Fruit fly (Drosophila melanogaster) whole organism, embryonic: ENCODE measurements around the gene Rsph1.

Source experiments
- ATbp ChIP-seq: fragments of 200-800 bp; sonication (Bioruptor generic); optimal IDR thresholded peaks from 2 replicates; lab custom pipeline; 2017; ENCODE audit warnings: missing biosample characterization, mild to moderate bottlenecking, missing genetic modification characterization, missing genetic modification reagents
- Bteb2 ChIP-seq: fragments of 200-800 bp; sonication (Bioruptor generic); optimal IDR thresholded peaks from 2 replicates; lab custom pipeline; 2016; ENCODE audit warnings: missing biosample characterization, missing genetic modification characterization
- CG10462 ChIP-seq: fragments of 200-800 bp; sonication (Bioruptor generic); optimal IDR thresholded peaks from 2 replicates; lab custom pipeline; 2016; ENCODE audit warnings: missing biosample characterization, missing genetic modification characterization
- CG10979 ChIP-seq: fragments of 200-800 bp; sonication (Bioruptor generic); optimal IDR thresholded peaks from 2 replicates; lab custom pipeline; 2018; ENCODE audit warnings: missing biosample characterization, mild to moderate bottlenecking, missing genetic modification characterization, moderate library complexity
- CG11696 ChIP-seq: fragments of 200-800 bp; sonication (Bioruptor generic); IDR thresholded peaks from 2 replicates; pipeline ENCODE4 v1.3.6; 2022; ENCODE audit warnings: missing biosample characterization, missing genetic modification characterization
- CG11723 ChIP-seq: fragments of 200-800 bp; sonication (Bioruptor generic); optimal IDR thresholded peaks from 2 replicates; lab custom pipeline; 2017; ENCODE audit warnings: missing biosample characterization, mild to moderate bottlenecking, missing genetic modification characterization
- CG12071 ChIP-seq: fragments of 200-800 bp; sonication (Bioruptor generic); optimal IDR thresholded peaks from 3 replicates; lab custom pipeline; 2018; ENCODE audit warnings: missing biosample characterization, mild to moderate bottlenecking, missing genetic modification characterization
- CG12219 ChIP-seq: fragments of 200-800 bp; sonication (Bioruptor generic); optimal IDR thresholded peaks from 3 replicates; lab custom pipeline; 2018; ENCODE audit warnings: missing biosample characterization, mild to moderate bottlenecking, missing genetic modification characterization
- CG12299 ChIP-seq: fragments of 200-800 bp; sonication (Bioruptor generic); optimal IDR thresholded peaks from 2 replicates; lab custom pipeline; 2018; ENCODE audit warnings: missing biosample characterization, mild to moderate bottlenecking, missing genetic modification characterization
- CG13894 ChIP-seq: fragments of 200-800 bp; sonication (Bioruptor generic); optimal IDR thresholded peaks from 3 replicates; lab custom pipeline; 2018; ENCODE audit warnings: missing biosample characterization, mild to moderate bottlenecking, missing genetic modification characterization, moderate library complexity
- CG15269 ChIP-seq: fragments of 200-800 bp; sonication (Bioruptor generic); optimal IDR thresholded peaks from 2 replicates; lab custom pipeline; 2018; ENCODE audit warnings: missing biosample characterization, mild to moderate bottlenecking, missing genetic modification characterization, moderate library complexity
- CG15514 ChIP-seq: fragments of 200-800 bp; sonication (Bioruptor generic); optimal IDR thresholded peaks from 3 replicates; lab custom pipeline; 2017; ENCODE audit warnings: missing biosample characterization, missing genetic modification characterization, mild to moderate bottlenecking, moderate library complexity, missing genetic modification reagents
- CG17328 ChIP-seq: fragments of 200-800 bp; sonication (Bioruptor generic); IDR thresholded peaks from 2 replicates; pipeline ENCODE4 v1.3.6; 2022; ENCODE audit warnings: missing biosample characterization, missing genetic modification characterization
- CG18011 ChIP-seq: fragments of 200-800 bp; sonication (Bioruptor generic); optimal IDR thresholded peaks from 2 replicates; lab custom pipeline; 2017; ENCODE audit warnings: missing biosample characterization, missing genetic modification characterization, mild to moderate bottlenecking, moderate library complexity, missing genotype
- CG18476 ChIP-seq: fragments of 200-800 bp; sonication (Bioruptor generic); optimal IDR thresholded peaks from 2 replicates; lab custom pipeline; 2016; ENCODE audit warnings: missing biosample characterization, mild to moderate bottlenecking, missing genetic modification characterization
- CG2199 ChIP-seq: fragments of 200-800 bp; sonication (Bioruptor generic); IDR thresholded peaks from 3 replicates; pipeline ENCODE4 v1.3.6; 2022; ENCODE audit warnings: missing biosample characterization, missing genetic modification characterization
- CG30403 ChIP-seq: fragments of 200-800 bp; sonication (Bioruptor generic); optimal IDR thresholded peaks from 3 replicates; lab custom pipeline; 2016; ENCODE audit warnings: missing biosample characterization, missing genetic modification characterization
- CG3163 ChIP-seq: fragments of 200-800 bp; sonication (Bioruptor generic); optimal IDR thresholded peaks from 3 replicates; lab custom pipeline; 2016; ENCODE audit warnings: missing biosample characterization, missing genetic modification characterization
- CG3726 ChIP-seq: fragments of 200-800 bp; sonication (Bioruptor generic); IDR thresholded peaks from 3 replicates; pipeline ENCODE4, ENCODE4 v1.3.6; 2022; ENCODE audit warnings: missing biosample characterization, missing genetic modification characterization
- CG3838 ChIP-seq: fragments of 200-800 bp; sonication (Bioruptor generic); optimal IDR thresholded peaks from 3 replicates; lab custom pipeline; 2016; ENCODE audit warnings: missing biosample characterization, missing genetic modification characterization
- CG4730 ChIP-seq: fragments of 200-800 bp; sonication (Bioruptor generic); IDR thresholded peaks from 2 replicates; pipeline ENCODE4 v1.3.6; 2022; ENCODE audit warnings: missing biosample characterization, missing genetic modification characterization
- CG6254 ChIP-seq: fragments of 200-800 bp; sonication (Bioruptor generic); optimal IDR thresholded peaks from 3 replicates; lab custom pipeline; 2017; ENCODE audit warnings: mild to moderate bottlenecking, missing biosample characterization, missing genetic modification reagents, missing genetic modification characterization
- CG6813 ChIP-seq: fragments of 200-800 bp; sonication (Bioruptor generic); optimal IDR thresholded peaks from 2 replicates; lab custom pipeline; 2017; ENCODE audit warnings: missing biosample characterization, missing genetic modification characterization, mild to moderate bottlenecking, moderate library complexity, missing genetic modification reagents
- CG6854 ChIP-seq: fragments of 200-800 bp; sonication (Bioruptor generic); optimal IDR thresholded peaks from 3 replicates; lab custom pipeline; 2017; ENCODE audit warnings: missing biosample characterization, mild to moderate bottlenecking, missing genetic modification characterization
- CG8089 ChIP-seq: fragments of 200-800 bp; sonication (Bioruptor generic); optimal IDR thresholded peaks from 3 replicates; lab custom pipeline; 2016; ENCODE audit warnings: missing biosample characterization, missing genetic modification characterization
- CG8290 ChIP-seq, 3 experiments: fragments of 200-800 bp; sonication (Bioruptor generic); optimal IDR thresholded peaks; 2 replicates each; lab custom pipeline; 2016 to 2019; ENCODE audit warnings: missing biosample characterization in 3 of 3, missing genetic modification characterization in 3 of 3, mild to moderate bottlenecking in 2 of 3, moderate library complexity in 1 of 3
- Mad ChIP-seq: fragments of 200-800 bp; sonication (Bioruptor generic); optimal IDR thresholded peaks from 2 replicates; lab custom pipeline; 2016; ENCODE audit warnings: missing biosample characterization, missing genetic modification characterization
- Meics ChIP-seq: fragments of 200-800 bp; sonication (Bioruptor generic); optimal IDR thresholded peaks from 2 replicates; lab custom pipeline; 2017; ENCODE audit warnings: missing biosample characterization, mild to moderate bottlenecking, missing genetic modification characterization
- Sox102F ChIP-seq: fragments of 200-800 bp; sonication (Bioruptor generic); optimal IDR thresholded peaks from 2 replicates; lab custom pipeline; 2018; ENCODE audit warnings: missing biosample characterization, mild to moderate bottlenecking, missing genetic modification characterization, moderate library complexity
- ac ChIP-seq: fragments of 200-800 bp; sonication (Bioruptor generic); optimal IDR thresholded peaks from 3 replicates; lab custom pipeline; 2017; ENCODE audit warnings: missing biosample characterization, mild to moderate bottlenecking, missing genetic modification characterization
- bbx ChIP-seq: fragments of 200-800 bp; sonication (Bioruptor generic); IDR thresholded peaks from 2 replicates; pipeline ENCODE4 v1.3.6; 2022; ENCODE audit warnings: missing biosample characterization, missing genetic modification characterization; ENCODE audit not compliant: partially characterized antibody
- btn ChIP-seq: fragments of 200-800 bp; sonication (Bioruptor generic); optimal IDR thresholded peaks from 2 replicates; lab custom pipeline; 2016; ENCODE audit warnings: missing biosample characterization, missing genetic modification characterization
- cad ChIP-seq: fragments of >200 bp; optimal IDR thresholded peaks from 2 replicates; lab custom pipeline; 2017; ENCODE audit warnings: missing biosample characterization, missing genetic modification characterization
- crc ChIP-seq: fragments of 200-800 bp; sonication (Bioruptor generic); optimal IDR thresholded peaks from 2 replicates; lab custom pipeline; 2016; ENCODE audit warnings: missing biosample characterization, missing genetic modification characterization
- dm ChIP-seq: fragments of 200-800 bp; sonication (Bioruptor generic); optimal IDR thresholded peaks from 3 replicates; lab custom pipeline; 2016; ENCODE audit warnings: missing biosample characterization, missing genetic modification characterization
- hth ChIP-seq: fragments of >200 bp; optimal IDR thresholded peaks from 2 replicates; lab custom pipeline; 2017; ENCODE audit warnings: inconsistent platforms
- ind ChIP-seq: fragments of 200-800 bp; sonication (Bioruptor generic); optimal IDR thresholded peaks from 3 replicates; lab custom pipeline; 2016; ENCODE audit warnings: missing biosample characterization, missing genetic modification characterization
- kah ChIP-seq: fragments of 200-800 bp; sonication (Bioruptor generic); optimal IDR thresholded peaks from 2 replicates; lab custom pipeline; 2018; ENCODE audit warnings: missing biosample characterization, mild to moderate bottlenecking, missing genetic modification characterization
- ken ChIP-seq: fragments of 200-800 bp; sonication (Bioruptor generic); IDR thresholded peaks from 3 replicates; pipeline ENCODE4 v1.3.6; 2022; ENCODE audit warnings: missing biosample characterization, missing genetic modification characterization
- maf-S ChIP-seq: fragments of 200-800 bp; sonication (Bioruptor generic); optimal IDR thresholded peaks from 2 replicates; lab custom pipeline; 2016; ENCODE audit warnings: missing biosample characterization, missing genetic modification characterization
- nerfin-1 ChIP-seq: fragments of 200-800 bp; sonication (Bioruptor generic); optimal IDR thresholded peaks from 3 replicates; lab custom pipeline; 2019; ENCODE audit warnings: missing biosample characterization, mild to moderate bottlenecking, missing genetic modification characterization, moderate library complexity
- org-1 ChIP-seq: fragments of 200-800 bp; sonication (Bioruptor generic); optimal IDR thresholded peaks from 2 replicates; lab custom pipeline; 2017; ENCODE audit warnings: missing biosample characterization, missing genetic modification characterization
- p53 ChIP-seq: fragments of 200-800 bp; sonication (Bioruptor generic); optimal IDR thresholded peaks from 2 replicates; lab custom pipeline; 2016; ENCODE audit warnings: missing biosample characterization, missing genetic modification characterization
- psq ChIP-seq: fragments of 200-800 bp; sonication (Bioruptor generic); optimal IDR thresholded peaks from 2 replicates; lab custom pipeline; 2017; ENCODE audit warnings: missing biosample characterization, missing genetic modification characterization
- run ChIP-seq: fragments of 200-800 bp; sonication (Bioruptor generic); optimal IDR thresholded peaks from 3 replicates; lab custom pipeline; 2018; ENCODE audit warnings: missing biosample characterization, mild to moderate bottlenecking, missing genetic modification characterization
- salm ChIP-seq: fragments of 200-800 bp; sonication (Bioruptor generic); optimal IDR thresholded peaks from 2 replicates; lab custom pipeline; 2018; ENCODE audit warnings: missing biosample characterization, mild to moderate bottlenecking, missing genetic modification characterization
- tio ChIP-seq: fragments of 200-800 bp; sonication (Bioruptor generic); optimal IDR thresholded peaks from 2 replicates; lab custom pipeline; 2017; ENCODE audit warnings: missing biosample characterization, missing genetic modification characterization, inconsistent platforms
- toy ChIP-seq: fragments of 200-800 bp; sonication (Bioruptor generic); IDR thresholded peaks from 2 replicates; pipeline ENCODE4 v1.3.6; 2022; ENCODE audit warnings: missing biosample characterization, missing genetic modification characterization
- yki ChIP-seq: fragments of >200 bp; optimal IDR thresholded peaks from 3 replicates; lab custom pipeline; 2018
- zfh2 ChIP-seq: fragments of 200-800 bp; sonication (Bioruptor generic); optimal IDR thresholded peaks from 2 replicates; lab custom pipeline; 2016; ENCODE audit warnings: missing biosample characterization, missing genetic modification characterization

Gene Rsph1

dm6 chr2L:13145035-13145683 is 38.1 kb upstream of the Rsph1 start (continued):
- TF ChIP-seq ken (GFP tag; lab: Robert Waterston, UW) (0 out of 3 replicates have a peak, but pooled peaks have one; percentile 56), Bteb2 (GFP tag; lab: Kevin White, UChicago) (peak; percentile 86), p53 (no peak), zfh2 (peak; percentile 78), bbx (no peak), CG4730 (peak; percentile 76), CG12219 (GFP tag; lab: Kevin White, UChicago) (peak; percentile 63), CG6813 (GFP tag; lab: Kevin White, UChicago) (peak; percentile 67), CG6254 (no peak), cad (GFP tag; lab: Kevin White, UChicago) (no peak), ATbp (GFP tag; lab: Kevin White, UChicago) (peak; percentile 10), crc (GFP tag; lab: Kevin White, UChicago) (peak; percentile 47), CG12071 (GFP tag; lab: Kevin White, UChicago) (peak; percentile 69), CG10979 (no peak), CG11696 (GFP tag; lab: Robert Waterston, UW) (peak; percentile 68), CG8089 (GFP tag; lab: Kevin White, UChicago) (peak; percentile 16), CG15514 (GFP tag; lab: Kevin White, UChicago) (peak; percentile 68), tio (GFP tag; lab: Kevin White, UChicago) (peak; percentile 45), dm (GFP tag; lab: Kevin White, UChicago) (peak; percentile 10), CG11723 (GFP tag; lab: Kevin White, UChicago) (peak; percentile 35), CG8290 (GFP tag; optimal IDR thresholded peaks at IDR 0.05; lab: Kevin White, UChicago) (no peak), CG8290 (tag; optimal IDR thresholded peaks at IDR 0.05; lab: Kevin White, UChicago) (peak in 1 of 2 experiments; percentile 42), CG3163 (GFP tag; lab: Kevin White, UChicago) (peak; percentile 38), hth (lab: Kevin White, UChicago) (no peak), CG12299 (tag; lab: Kevin White, UChicago) (peak; percentile 15), psq (GFP tag; lab: Kevin White, UChicago) (no peak), Meics (GFP tag; lab: Kevin White, UChicago) (peak; percentile 90), btn (GFP tag; lab: Kevin White, UChicago) (no peak), CG10462 (peak; percentile 16), Sox102F (GFP tag; lab: Kevin White, UChicago) (peak; percentile 74), CG3838 (GFP tag; lab: Kevin White, UChicago) (no peak), CG13894 (tag; lab: Kevin White, UChicago) (peak; percentile 71), CG6854 (peak; percentile 76), run (tag; lab: Kevin White, UChicago) (peak; percentile 50), CG18476 (peak; percentile 60), org-1 (GFP tag; lab: Kevin White, UChicago) (peak; percentile 46), CG18011 (GFP tag; lab: Kevin White, UChicago) (peak; percentile 10), nerfin-1 (tag; lab: Kevin White, UChicago) (no peak), CG2199 (no peak), kah (GFP tag; lab: Kevin White, UChicago) (no peak), Mad (GFP tag; lab: Kevin White, UChicago) (no peak), yki (lab: Kevin White, UChicago) (no peak), salm (tag; lab: Kevin White, UChicago) (no peak), ac (GFP tag; lab: Kevin White, UChicago) (no peak), CG15269 (tag; lab: Kevin White, UChicago) (peak; percentile 84), toy (GFP tag; lab: Robert Waterston, UW) (no peak), CG3726 (GFP tag; lab: Robert Waterston, UW) (0 out of 3 replicates have a peak, but pooled peaks have one; percentile 40), maf-S (GFP tag; lab: Kevin White, UChicago) (peak; percentile 78), ind (GFP tag; lab: Kevin White, UChicago) (peak; percentile 83), CG30403 (GFP tag; lab: Kevin White, UChicago) (peak; percentile 82), CG17328 (peak; percentile 38; the same call in 1 of the 2 replicates)
